Worm (Caenorhabditis elegans): ENCODE results near the gene F48G7.8.

DNA sequence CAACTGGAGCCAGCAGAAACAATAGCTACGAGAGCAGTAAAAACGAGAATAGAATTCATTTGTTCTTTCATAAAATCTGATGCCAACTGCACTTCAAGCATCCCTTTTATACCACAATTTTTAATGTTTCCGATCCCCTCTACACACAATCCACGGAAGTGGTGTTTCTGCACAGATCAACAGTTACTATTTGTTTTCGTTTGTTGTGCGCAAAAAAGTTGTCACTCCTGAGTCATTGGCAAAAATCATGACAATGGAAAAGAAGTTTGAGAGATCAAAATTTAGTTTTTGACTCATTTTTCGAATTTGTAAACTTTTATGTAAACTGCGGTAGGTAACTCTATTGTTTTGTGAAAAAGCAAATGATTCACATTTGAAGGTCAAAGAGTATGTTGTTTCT is 23.4 kb downstream of the F48G7.8 start, which contains the start of gene srlf-37:
- TF ChIP-seq nhr-237 (tag; optimal IDR thresholded peaks at IDR 0.05) (no peak), ceh-28 (tag; optimal IDR thresholded peaks at IDR 0.05) (no peak), jun-1 (tag; optimal IDR thresholded peaks at IDR 0.05) (no peak), aly-2 (tag; optimal IDR thresholded peaks at IDR 0.05) (no peak), pqm-1 (tag; optimal IDR thresholded peaks at IDR 0.05) (no peak), ceh-16 (tag; optimal IDR thresholded peaks at IDR 0.05) (no peak), skn-1 (tag; optimal IDR thresholded peaks at IDR 0.05) (no peak), elt-2 (tag; optimal IDR thresholded peaks at IDR 0.05) (no peak), lin-39 (tag; optimal IDR thresholded peaks at IDR 0.05) (no peak), ceh-82 (tag; optimal IDR thresholded peaks at IDR 0.05) (no peak), nhr-43 (tag; optimal IDR thresholded peaks at IDR 0.05; ENCODE audit: poor library complexity, severe bottlenecking) (no peak), pha-4 (tag; optimal IDR thresholded peaks at IDR 0.05) (no peak), fkh-10 (GFP tag; optimal IDR thresholded peaks at IDR 0.05) (no peak), unc-62 (GFP tag; optimal IDR thresholded peaks at IDR 0.05) (no peak)

Measured in whole organism, L3 larva.